Worm (Caenorhabditis elegans) whole organism, L1 larva: Measurements from ENCODE around the gene srsx-6.

Source experiments
- Y116A8C.19 ChIP-seq: sonication (generic microtip); optimal IDR thresholded peaks from 2 replicates; lab custom pipeline; 2016; ENCODE audit warnings: missing compliant biosample characterization, missing genetic modification characterization, borderline replicate concordance
- ama-1 ChIP-seq: fragments of 150-350 bp; optimal IDR thresholded peaks from 2 replicates; lab custom pipeline; 2014
- ceh-63 ChIP-seq: fragments of 200-800 bp; sonication (Bioruptor generic); optimal IDR thresholded peaks from 2 replicates; lab custom pipeline; 2018; ENCODE audit warnings: mild to moderate bottlenecking, missing genetic modification characterization, missing compliant biosample characterization
- egl-27 ChIP-seq, 2 experiments: fragments of 150-350 bp in 1 of 2; sonication (generic microtip); optimal IDR thresholded peaks; 3 replicates each; lab custom pipeline; 2017 to 2018; ENCODE audit warnings: missing biosample characterization in 2 of 2, missing genetic modification characterization in 2 of 2, missing genetic modification reagents in 2 of 2
- elt-3 ChIP-seq, 6 experiments: fragments of 150-350 bp in 1 of 6; sonication (generic microtip); optimal IDR thresholded peaks; 2 replicates each; lab custom pipeline; 2017 to 2018; ENCODE audit warnings: missing biosample characterization in 6 of 6, missing genetic modification characterization in 6 of 6, inconsistent platforms in 1 of 6
- fkh-10 ChIP-seq: sonication (generic microtip); optimal IDR thresholded peaks from 2 replicates; lab custom pipeline; 2017; ENCODE audit warnings: missing biosample characterization, missing genetic modification reagents, missing genetic modification characterization
- hpl-2 ChIP-seq: fragments of 150-350 bp; optimal IDR thresholded peaks from 2 replicates; lab custom pipeline; 2014; ENCODE audit warnings: missing biosample characterization, missing genetic modification reagents, missing genetic modification characterization
- lsy-2 ChIP-seq, 2 experiments: fragments of 150-350 bp; optimal IDR thresholded peaks; 2 replicates each; lab custom pipeline; 2014; ENCODE audit warnings: missing biosample characterization in 2 of 2, missing genetic modification characterization in 2 of 2
- mep-1 ChIP-seq: fragments of 150-350 bp; optimal IDR thresholded peaks from 2 replicates; lab custom pipeline; 2014; ENCODE audit warnings: missing biosample characterization, missing genetic modification characterization
- nhr-76 ChIP-seq: sonication (generic microtip); optimal IDR thresholded peaks from 2 replicates; lab custom pipeline; 2017; ENCODE audit warnings: missing biosample characterization, missing genetic modification characterization
- skn-1 ChIP-seq: fragments of 150-350 bp; optimal IDR thresholded peaks from 2 replicates; lab custom pipeline; 2014; ENCODE audit warnings: missing biosample characterization, missing genetic modification characterization
- snpc-4 ChIP-seq: fragments of 150-350 bp; optimal IDR thresholded peaks from 2 replicates; lab custom pipeline; 2014; ENCODE audit warnings: missing biosample characterization, missing genetic modification characterization
- unc-62 ChIP-seq: fragments of 150-350 bp; optimal IDR thresholded peaks from 2 replicates; lab custom pipeline; 2014; ENCODE audit warnings: missing biosample characterization, missing genetic modification reagents, missing genetic modification characterization
- ztf-4 ChIP-seq: fragments of 150-350 bp; optimal IDR thresholded peaks from 2 replicates; lab custom pipeline; 2014; ENCODE audit warnings: missing biosample characterization, missing genetic modification characterization

DNA sequence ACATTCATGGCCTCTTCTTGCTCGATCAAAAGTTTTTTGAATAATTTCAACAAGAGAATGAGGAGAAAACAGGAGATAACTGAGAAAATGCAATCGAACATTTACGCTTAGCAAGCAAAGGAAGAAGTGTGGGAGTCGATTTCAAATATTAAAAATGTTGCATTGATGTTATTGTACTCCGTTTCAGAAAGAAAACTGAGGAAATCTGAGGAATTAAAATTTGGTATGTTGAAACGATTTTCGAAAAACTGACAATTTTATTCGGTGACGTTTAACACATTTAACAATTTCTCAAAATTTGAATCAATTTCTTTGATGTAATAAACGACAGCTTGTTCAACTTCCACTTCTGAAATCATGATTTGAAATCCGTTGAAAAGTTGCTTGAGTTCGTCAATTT is 27.7 kb downstream of the srsx-6 start, which contains the start of gene F26D11.13:
- TF ChIP-seq unc-62 (GFP tag; lab: Kevin White, UChicago) (no peak), egl-27 (tag; optimal IDR thresholded peaks at IDR 0.05; lab: Kevin White, UChicago) (no peak), hpl-2 (GFP tag; lab: Kevin White, UChicago) (no peak), elt-3 (tag; optimal IDR thresholded peaks at IDR 0.05; lab: Kevin White, UChicago) (no peak), skn-1 (tag; lab: Kevin White, UChicago) (no peak), snpc-4 (tag; lab: Kevin White, UChicago) (no peak), ztf-4 (no peak), nhr-76 (tag; lab: Kevin White, UChicago) (no peak), fkh-10 (no peak), Y116A8C.19 (no peak), mep-1 (no peak), ceh-63 (GFP tag; lab: Kevin White, UChicago) (no peak), ama-1 (no peak), lsy-2 (tag; optimal IDR thresholded peaks at IDR 0.05; lab: Kevin White, UChicago) (no peak)
